Fruit fly (Drosophila melanogaster): ENCODE data around the gene CG16749.

The CG16749 gene

dm6 chr3R:9331861-9332260 lies at the start of gene CG16749:
Gene CG16749, minus strand, starts transcription at chr3R:9331885.
- TF ChIP-seq CTCF (optimal IDR thresholded peaks at IDR 0.05) (no peak), CG8478 (optimal IDR thresholded peaks at IDR 0.05) (no peak)

- TF ChIP-seq CG8478 (optimal IDR thresholded peaks at IDR 0.05) = no peak
Measured at dm6 chr3R:9380970-9381369, 49.3 kb upstream of the CG16749 start.

- TF ChIP-seq CG8478 (optimal IDR thresholded peaks at IDR 0.05) (no peak), CTCF (optimal IDR thresholded peaks at IDR 0.05) (no peak)
Measured at dm6 chr3R:9378644-9379411, 47.1 kb upstream of the CG16749 start.

dm6 chr3R:9376789-9377188 lies 45.1 kb upstream of the CG16749 start:
- no peak for TF ChIP-seq CG8478 (optimal IDR thresholded peaks at IDR 0.05)
- TF ChIP-seq CTCF (optimal IDR thresholded peaks at IDR 0.05) = no peak

dm6 chr3R:9370413-9370812 lies 38.7 kb upstream of the CG16749 start:
- TF ChIP-seq CTCF (optimal IDR thresholded peaks at IDR 0.05) (no peak), CG8478 (optimal IDR thresholded peaks at IDR 0.05) (no peak)

dm6 chr3R:9365893-9366500 lies 34.3 kb upstream of the CG16749 start:
- TF ChIP-seq CTCF (optimal IDR thresholded peaks at IDR 0.05) (no peak), CG8478 (optimal IDR thresholded peaks at IDR 0.05) (no peak)

- TF ChIP-seq CTCF (optimal IDR thresholded peaks at IDR 0.05) (no peak), CG8478 (optimal IDR thresholded peaks at IDR 0.05) (no peak)
Measured at dm6 chr3R:9365121-9365520, 33.4 kb upstream of the CG16749 start, which contains the start of gene Srr. Gene Srr, plus strand, starts transcription at chr3R:9365398.

- TF ChIP-seq CG8478 (optimal IDR thresholded peaks at IDR 0.05) (no peak), CTCF (optimal IDR thresholded peaks at IDR 0.05) (no peak)
Measured at dm6 chr3R:9363066-9363719, 31.5 kb upstream of the CG16749 start, which contains the start of gene CG18473. Gene CG18473, plus strand, starts transcription at chr3R:9363305.

dm6 chr3R:9359393-9359792 lies 27.7 kb upstream of the CG16749 start:
- no peak for TF ChIP-seq CTCF (optimal IDR thresholded peaks at IDR 0.05)
- TF ChIP-seq CG8478 (optimal IDR thresholded peaks at IDR 0.05) = no peak

dm6 chr3R:9355195-9355594 lies 23.5 kb upstream of the CG16749 start, which contains the start of gene CG43675:
Gene CG43675, plus strand, starts transcription at chr3R:9355495.
- TF ChIP-seq CTCF (optimal IDR thresholded peaks at IDR 0.05) (no peak), CG8478 (optimal IDR thresholded peaks at IDR 0.05) (no peak)

dm6 chr3R:9353276-9353652 lies 21.6 kb upstream of the CG16749 start:
- no peak for TF ChIP-seq CTCF (optimal IDR thresholded peaks at IDR 0.05)
- TF ChIP-seq CG8478 (optimal IDR thresholded peaks at IDR 0.05) = no peak

dm6 chr3R:9352595-9353275 lies 21.1 kb upstream of the CG16749 start:
- TF ChIP-seq CG8478 (optimal IDR thresholded peaks at IDR 0.05) (no peak), CTCF (optimal IDR thresholded peaks at IDR 0.05) (no peak)

dm6 chr3R:9351415-9352379 lies 20.0 kb upstream of the CG16749 start:
- TF ChIP-seq CG8478 (optimal IDR thresholded peaks at IDR 0.05) (no peak), CTCF (optimal IDR thresholded peaks at IDR 0.05) (no peak)

Data from S2 (cell line).